Fruit fly (Drosophila melanogaster) whole organism, adult: ENCODE data around the gene bi.

Experiments used
- CG11617 ChIP-seq: fragments of 200-800 bp; sonication (Bioruptor generic); optimal IDR thresholded peaks from 2 replicates; lab custom pipeline; 2017; ENCODE audit warnings: mild to moderate bottlenecking, missing biosample characterization, missing genetic modification reagents, missing genetic modification characterization
- CG12768 ChIP-seq: fragments of 200-800 bp; sonication (Bioruptor generic); optimal IDR thresholded peaks from 2 replicates; lab custom pipeline; 2017; ENCODE audit warnings: missing biosample characterization, missing genetic modification characterization, mild to moderate bottlenecking, moderate library complexity, missing genetic modification reagents
- CG1620 ChIP-seq: fragments of 200-800 bp; sonication (Bioruptor generic); optimal IDR thresholded peaks from 2 replicates; lab custom pipeline; 2016; ENCODE audit warnings: missing biosample characterization, missing genetic modification characterization
- CG33017 ChIP-seq: fragments of 200-800 bp; sonication (Bioruptor generic); optimal IDR thresholded peaks from 2 replicates; lab custom pipeline; 2018; ENCODE audit warnings: missing biosample characterization, mild to moderate bottlenecking, missing genetic modification characterization, moderate library complexity
- CG5204 ChIP-seq: fragments of 200-800 bp; sonication (Bioruptor generic); optimal IDR thresholded peaks from 2 replicates; lab custom pipeline; 2016; ENCODE audit warnings: missing biosample characterization, missing genetic modification characterization
- Clk ChIP-seq: fragments of 200-800 bp; sonication (Bioruptor generic); optimal IDR thresholded peaks from 2 replicates; lab custom pipeline; 2017; ENCODE audit warnings: missing biosample characterization, missing genetic modification characterization
- Crg-1 ChIP-seq: fragments of 200-800 bp; sonication (Bioruptor generic); optimal IDR thresholded peaks from 2 replicates; lab custom pipeline; 2016; ENCODE audit warnings: missing biosample characterization, missing genetic modification characterization
- Hr96 ChIP-seq: fragments of 200-800 bp; sonication (Bioruptor generic); optimal IDR thresholded peaks from 2 replicates; lab custom pipeline; 2016; ENCODE audit warnings: missing biosample characterization, missing genetic modification characterization
- bab1 ChIP-seq: fragments of 200-800 bp; sonication (Bioruptor generic); optimal IDR thresholded peaks from 3 replicates; lab custom pipeline; 2019; ENCODE audit warnings: missing biosample characterization, mild to moderate bottlenecking, missing genetic modification characterization, moderate library complexity
- cic ChIP-seq: fragments of 200-800 bp; sonication (Bioruptor generic); optimal IDR thresholded peaks from 2 replicates; lab custom pipeline; 2017; ENCODE audit warnings: missing biosample characterization, mild to moderate bottlenecking, missing genetic modification characterization, moderate library complexity
- kay ChIP-seq: fragments of 200-800 bp; sonication (Bioruptor generic); peaks from one replicate; lab custom pipeline; 2016; ENCODE audit warnings: missing biosample characterization, missing genetic modification characterization, borderline replicate concordance
- ovo ChIP-seq: fragments of 200-800 bp; sonication (Bioruptor generic); optimal IDR thresholded peaks from 2 replicates; lab custom pipeline; 2016; ENCODE audit warnings: missing biosample characterization, missing genetic modification characterization
- pad ChIP-seq: fragments of 200-800 bp; sonication (Bioruptor generic); optimal IDR thresholded peaks from 3 replicates; lab custom pipeline; 2017; ENCODE audit warnings: missing biosample characterization, missing genetic modification characterization, mild to moderate bottlenecking, moderate library complexity, missing genetic modification reagents
- toe ChIP-seq: fragments of 200-800 bp; sonication (Bioruptor generic); optimal IDR thresholded peaks from 2 replicates; lab custom pipeline; 2016; ENCODE audit warnings: missing biosample characterization, missing genetic modification characterization

- TF ChIP-seq CG12768 (GFP tag; lab: Kevin White, UChicago) (no peak), Crg-1 (GFP tag; lab: Kevin White, UChicago) (no peak), kay (GFP tag; lab: Kevin White, UChicago) (no peak), CG5204 (GFP tag; lab: Kevin White, UChicago) (no peak), cic (no peak), Clk (GFP tag; lab: Kevin White, UChicago) (no peak), bab1 (GFP tag; lab: Kevin White, UChicago) (no peak), pad (GFP tag; lab: Kevin White, UChicago) (no peak), CG1620 (GFP tag; lab: Kevin White, UChicago) (no peak), toe (GFP tag; lab: Kevin White, UChicago) (no peak), Hr96 (GFP tag; lab: Kevin White, UChicago) (no peak), CG33017 (no peak), ovo (GFP tag; lab: Kevin White, UChicago) (no peak), CG11617 (no peak)
These were observed 114.1 kb downstream of the bi start for dm6 chrX:4526754-4527153.
